Worm (Caenorhabditis elegans) whole organism, L2 larva: ENCODE measurements around the gene H39E20.1.

Source experiments
- F13H6.1 ChIP-seq: sonication (generic microtip); optimal IDR thresholded peaks from 2 replicates; lab custom pipeline; 2016; ENCODE audit warnings: missing genetic modification characterization, missing compliant biosample characterization
- R02D3.7 ChIP-seq: fragments of 150-350 bp; optimal IDR thresholded peaks from 2 replicates; lab custom pipeline; 2014; ENCODE audit warnings: missing biosample characterization, missing genetic modification characterization
- Y55F3AM.14 ChIP-seq: fragments of 200-800 bp; sonication (Bioruptor generic); optimal IDR thresholded peaks from 2 replicates; lab custom pipeline; 2018; ENCODE audit warnings: mild to moderate bottlenecking, missing genetic modification characterization, missing compliant biosample characterization
- ZK546.5 ChIP-seq: sonication (generic microtip); optimal IDR thresholded peaks from 2 replicates; lab custom pipeline; 2017; ENCODE audit warnings: missing biosample characterization, missing genetic modification characterization
- alr-1 ChIP-seq: fragments of 150-350 bp; optimal IDR thresholded peaks from 2 replicates; lab custom pipeline; 2014; ENCODE audit warnings: missing biosample characterization, missing genetic modification characterization
- blmp-1 ChIP-seq: sonication (generic microtip); optimal IDR thresholded peaks from 2 replicates; lab custom pipeline; 2017; ENCODE audit warnings: missing genetic modification characterization, mild to moderate bottlenecking, missing compliant biosample characterization, antibody characterized with exemption, moderate library complexity; ENCODE audit not compliant: insufficient read depth
- ceh-16 ChIP-seq: fragments of 150-350 bp; optimal IDR thresholded peaks from 2 replicates; lab custom pipeline; 2014; ENCODE audit warnings: missing biosample characterization, missing genetic modification characterization
- crh-2 ChIP-seq: sonication (generic microtip); optimal IDR thresholded peaks from 2 replicates; lab custom pipeline; 2017; ENCODE audit warnings: missing biosample characterization, missing genetic modification characterization
- dmd-4 ChIP-seq: sonication (generic microtip); optimal IDR thresholded peaks from 2 replicates; lab custom pipeline; 2017; ENCODE audit warnings: missing biosample characterization, missing genetic modification characterization
- egl-27 ChIP-seq: sonication (generic microtip); optimal IDR thresholded peaks from 3 replicates; lab custom pipeline; 2017; ENCODE audit warnings: missing biosample characterization, missing genetic modification reagents, missing genetic modification characterization
- elt-3 ChIP-seq: sonication (generic microtip); optimal IDR thresholded peaks from 2 replicates; lab custom pipeline; 2017; ENCODE audit warnings: missing biosample characterization, missing genetic modification characterization
- fos-1 ChIP-seq: fragments of 150-350 bp; optimal IDR thresholded peaks from 2 replicates; lab custom pipeline; 2014; ENCODE audit warnings: missing biosample characterization, missing genetic modification characterization
- gmeb-1 ChIP-seq: fragments of 150-350 bp; optimal IDR thresholded peaks from 2 replicates; lab custom pipeline; 2014; ENCODE audit warnings: missing biosample characterization, missing genetic modification characterization
- lin-11 ChIP-seq: fragments of 150-350 bp; sonication (generic microtip); optimal IDR thresholded peaks from 2 replicates; lab custom pipeline; 2014; ENCODE audit warnings: missing biosample characterization, missing genetic modification characterization, inconsistent platforms, mixed read lengths
- lin-39 ChIP-seq: fragments of 150-350 bp; optimal IDR thresholded peaks from 2 replicates; lab custom pipeline; 2014; ENCODE audit warnings: missing biosample characterization, missing genetic modification reagents, missing genetic modification characterization
- lsy-2 ChIP-seq, 2 experiments: fragments of 150-350 bp in 1 of 2; sonication (generic microtip) in 1 of 2; optimal IDR thresholded peaks; 2 replicates each; lab custom pipeline; 2014 to 2017; ENCODE audit warnings: missing biosample characterization in 2 of 2, missing genetic modification characterization in 2 of 2
- mab-5 ChIP-seq: fragments of 150-350 bp; optimal IDR thresholded peaks from 2 replicates; lab custom pipeline; 2014; ENCODE audit warnings: missing biosample characterization, missing genetic modification characterization
- mbf-1 ChIP-seq: sonication (generic microtip); optimal IDR thresholded peaks from 2 replicates; lab custom pipeline; 2017; ENCODE audit warnings: missing biosample characterization, missing genetic modification characterization
- mdl-1 ChIP-seq, 2 experiments: fragments of 150-350 bp in 1 of 2; sonication (generic microtip) in 1 of 2; optimal IDR thresholded peaks; 2 replicates each; lab custom pipeline; 2017; ENCODE audit warnings: missing biosample characterization in 2 of 2, missing genetic modification characterization in 2 of 2
- nhr-10 ChIP-seq: sonication (generic microtip); optimal IDR thresholded peaks from 2 replicates; lab custom pipeline; 2017; ENCODE audit warnings: missing biosample characterization, missing genetic modification characterization
- nhr-12 ChIP-seq: fragments of 150-350 bp; optimal IDR thresholded peaks from 2 replicates; lab custom pipeline; 2014; ENCODE audit warnings: missing biosample characterization, missing genetic modification characterization
- nhr-129 ChIP-seq: fragments of 150-350 bp; optimal IDR thresholded peaks from 2 replicates; lab custom pipeline; 2014; ENCODE audit warnings: missing biosample characterization, missing genetic modification characterization
- nhr-23 ChIP-seq: fragments of 150-350 bp; optimal IDR thresholded peaks from 2 replicates; lab custom pipeline; 2014; ENCODE audit warnings: missing biosample characterization, missing genetic modification reagents, missing genetic modification characterization
- nhr-237 ChIP-seq: fragments of 150-350 bp; optimal IDR thresholded peaks from 2 replicates; lab custom pipeline; 2014; ENCODE audit warnings: missing biosample characterization, missing genetic modification characterization
- nhr-25 ChIP-seq: fragments of 150-350 bp; sonication (generic microtip); optimal IDR thresholded peaks from 3 replicates; lab custom pipeline; 2014; ENCODE audit warnings: missing biosample characterization, missing genetic modification characterization
- nhr-6 ChIP-seq: fragments of 150-350 bp; optimal IDR thresholded peaks from 2 replicates; lab custom pipeline; 2014; ENCODE audit warnings: missing biosample characterization, missing genetic modification characterization
- sem-4 ChIP-seq: fragments of 150-350 bp; optimal IDR thresholded peaks from 2 replicates; lab custom pipeline; 2014; ENCODE audit warnings: missing biosample characterization, missing genetic modification reagents, missing genetic modification characterization
- skn-1 ChIP-seq: sonication (generic microtip); optimal IDR thresholded peaks from 2 replicates; lab custom pipeline; 2017; ENCODE audit warnings: missing biosample characterization, missing genetic modification characterization
- sma-3 ChIP-seq: sonication (generic microtip); optimal IDR thresholded peaks from 2 replicates; lab custom pipeline; 2016; ENCODE audit warnings: missing genetic modification reagents, missing genetic modification characterization, missing compliant biosample characterization
- sma-9 ChIP-seq, 2 experiments: fragments of 150-350 bp in 1 of 2; sonication (generic microtip) in 1 of 2; optimal IDR thresholded peaks; 2 replicates each; lab custom pipeline; 2014 to 2016; ENCODE audit warnings: missing genetic modification characterization in 2 of 2, mild to moderate bottlenecking in 1 of 2, missing biosample characterization in 1 of 2, missing compliant biosample characterization in 1 of 2, missing genetic modification reagents in 1 of 2, moderate library complexity in 1 of 2
- snpc-4 ChIP-seq: fragments of 150-350 bp; optimal IDR thresholded peaks from 2 replicates; lab custom pipeline; 2014; ENCODE audit warnings: missing biosample characterization, missing genetic modification characterization
- unc-39 ChIP-seq: fragments of 150-350 bp; optimal IDR thresholded peaks from 2 replicates; lab custom pipeline; 2014; ENCODE audit warnings: missing biosample characterization, missing genetic modification characterization
- unc-55 ChIP-seq: fragments of 150-350 bp; sonication (generic microtip); optimal IDR thresholded peaks from 3 replicates; lab custom pipeline; 2014; ENCODE audit warnings: missing biosample characterization, missing genetic modification reagents, missing genetic modification characterization
- unc-62 ChIP-seq: fragments of 150-350 bp; optimal IDR thresholded peaks from 2 replicates; lab custom pipeline; 2014; ENCODE audit warnings: missing biosample characterization, missing genetic modification reagents, missing genetic modification characterization
- zag-1 ChIP-seq: fragments of 150-350 bp; optimal IDR thresholded peaks from 2 replicates; lab custom pipeline; 2014; ENCODE audit warnings: missing biosample characterization, missing genetic modification characterization
- ztf-1 ChIP-seq: fragments of 200-800 bp; sonication (Bioruptor generic); conservative IDR thresholded peaks from 2 replicates; pipeline ENCODE4 v1.3.6; 2022; ENCODE audit warnings: missing genetic modification characterization, missing compliant biosample characterization
- ztf-11 ChIP-seq: sonication (generic microtip); optimal IDR thresholded peaks from 2 replicates; lab custom pipeline; 2017; ENCODE audit warnings: missing biosample characterization, missing genetic modification characterization

H39E20.1 gene

ce11 chrX:1386893-1387367, 10.5 kb downstream of the H39E20.1 start, which contains the start of gene F56C3.1:
TSS of gene F56C3.1 (plus strand) at chrX:1387317.
- TF ChIP-seq lin-39 (no peak), R02D3.7 (tag; lab: Kevin White, UChicago) (no peak), unc-62 (GFP tag; lab: Kevin White, UChicago) (no peak), sma-9 (GFP tag; optimal IDR thresholded peaks at IDR 0.05; lab: Kevin White, UChicago) (no peak), sma-9 (tag; optimal IDR thresholded peaks at IDR 0.05; lab: Kevin White, UChicago) (no peak), elt-3 (tag; lab: Kevin White, UChicago) (no peak), gmeb-1 (tag; lab: Kevin White, UChicago) (no peak), fos-1 (no peak), mbf-1 (no peak), ztf-1 (GFP tag; lab: Robert Waterston, UW) (no peak), ceh-16 (tag; lab: Kevin White, UChicago) (no peak), unc-39 (tag; lab: Kevin White, UChicago) (no peak), lin-11 (tag; lab: Kevin White, UChicago) (no peak)

- TF ChIP-seq unc-55 (GFP tag; lab: Kevin White, UChicago) (no peak), F13H6.1 (tag; lab: Kevin White, UChicago) (no peak), mbf-1 (no peak), ztf-11 (tag; lab: Kevin White, UChicago) (no peak), R02D3.7 (tag; lab: Kevin White, UChicago) (no peak), nhr-23 (tag; lab: Kevin White, UChicago) (no peak), nhr-12 (tag; lab: Kevin White, UChicago) (no peak), mdl-1 (tag; optimal IDR thresholded peaks at IDR 0.05; lab: Kevin White, UChicago) (no peak), fos-1 (no peak), nhr-6 (tag; lab: Kevin White, UChicago) (no peak), lin-11 (tag; lab: Kevin White, UChicago) (no peak), Y55F3AM.14 (GFP tag; lab: Kevin White, UChicago) (no peak), sem-4 (tag; lab: Kevin White, UChicago) (no peak), egl-27 (tag; lab: Kevin White, UChicago) (no peak), sma-3 (GFP tag; lab: Kevin White, UChicago) (no peak), nhr-25 (tag; lab: Kevin White, UChicago) (no peak), mab-5 (tag; lab: Kevin White, UChicago) (no peak), sma-9 (GFP tag; optimal IDR thresholded peaks at IDR 0.05; lab: Kevin White, UChicago) (no peak), sma-9 (tag; optimal IDR thresholded peaks at IDR 0.05; lab: Kevin White, UChicago) (no peak)
These were observed 12.9 kb downstream of the H39E20.1 start, which contains the start of gene F56C3.8 for ce11 chrX:1384538-1384937. TSS of gene F56C3.8 (minus strand) at chrX:1384638.

ce11 chrX:1383546-1383945, 13.9 kb downstream of the H39E20.1 start:
- TF ChIP-seq nhr-23 (tag; lab: Kevin White, UChicago) = no peak
- TF ChIP-seq nhr-129 (tag; lab: Kevin White, UChicago) = no peak
- TF ChIP-seq gmeb-1 (tag; lab: Kevin White, UChicago) = no peak
- no peak for TF ChIP-seq snpc-4 (tag; lab: Kevin White, UChicago)
- no peak for TF ChIP-seq ztf-1 (GFP tag; lab: Robert Waterston, UW)
- no peak for TF ChIP-seq nhr-237
- TF ChIP-seq nhr-6 (tag; lab: Kevin White, UChicago) = no peak

ce11 chrX:1381565-1381964, 15.9 kb downstream of the H39E20.1 start, which contains the start of gene F56C3.10:
TSS of gene F56C3.10 (minus strand) at chrX:1381665.
- TF ChIP-seq egl-27 (tag; lab: Kevin White, UChicago) (no peak), lin-39 (no peak), lsy-2 (tag; optimal IDR thresholded peaks at IDR 0.05; lab: Kevin White, UChicago) (no peak), F13H6.1 (tag; lab: Kevin White, UChicago) (no peak), ZK546.5 (tag; lab: Kevin White, UChicago) (no peak), blmp-1 (tag; lab: Kevin White, UChicago) (no peak), sem-4 (tag; lab: Kevin White, UChicago) (no peak), crh-2 (tag; lab: Kevin White, UChicago) (no peak), nhr-10 (tag; lab: Kevin White, UChicago) (no peak), skn-1 (tag; lab: Kevin White, UChicago) (no peak), nhr-12 (tag; lab: Kevin White, UChicago) (no peak), dmd-4 (tag; lab: Kevin White, UChicago) (no peak), alr-1 (tag; lab: Kevin White, UChicago) (no peak), zag-1 (no peak), mbf-1 (no peak), mab-5 (tag; lab: Kevin White, UChicago) (no peak), ceh-16 (tag; lab: Kevin White, UChicago) (no peak), R02D3.7 (tag; lab: Kevin White, UChicago) (no peak), mdl-1 (tag; optimal IDR thresholded peaks at IDR 0.05; lab: Kevin White, UChicago) (no peak)
